Worm (Caenorhabditis elegans) whole organism, L1 larva: Measurements from ENCODE around the gene F08F8.11.

Experiments
- Y116A8C.19 ChIP-seq: sonication (generic microtip); optimal IDR thresholded peaks from 2 replicates; lab custom pipeline; 2016; ENCODE audit warnings: missing compliant biosample characterization, missing genetic modification characterization, borderline replicate concordance
- aha-1 ChIP-seq: fragments of 150-350 bp; optimal IDR thresholded peaks from 2 replicates; lab custom pipeline; 2014; ENCODE audit warnings: missing biosample characterization, missing genetic modification characterization
- aly-2 ChIP-seq: fragments of 150-350 bp; optimal IDR thresholded peaks from 2 replicates; lab custom pipeline; 2014; ENCODE audit warnings: missing biosample characterization, missing genetic modification characterization
- blmp-1 ChIP-seq: fragments of 150-350 bp; optimal IDR thresholded peaks from 2 replicates; lab custom pipeline; 2014; ENCODE audit warnings: missing biosample characterization, missing genetic modification characterization
- ceh-63 ChIP-seq: fragments of 200-800 bp; sonication (Bioruptor generic); optimal IDR thresholded peaks from 2 replicates; lab custom pipeline; 2018; ENCODE audit warnings: mild to moderate bottlenecking, missing genetic modification characterization, missing compliant biosample characterization
- ceh-82 ChIP-seq, 3 experiments: fragments of 150-350 bp in 1 of 3; sonication (generic microtip) in 2 of 3; optimal IDR thresholded peaks; 2 replicates each; lab custom pipeline; 2014 to 2017; ENCODE audit warnings: missing biosample characterization in 3 of 3, missing genetic modification characterization in 3 of 3
- ceh-88 ChIP-seq: fragments of 200-800 bp; sonication (Bioruptor generic); IDR thresholded peaks from 2 replicates; pipeline ENCODE4 v1.3.6; 2022; ENCODE audit warnings: missing genetic modification characterization, missing compliant biosample characterization
- ceh-90 ChIP-seq: sonication (generic microtip); optimal IDR thresholded peaks from 2 replicates; lab custom pipeline; 2016; ENCODE audit warnings: missing genetic modification characterization, missing compliant biosample characterization
- ces-1 ChIP-seq: fragments of 150-350 bp; optimal IDR thresholded peaks from 2 replicates; lab custom pipeline; 2014; ENCODE audit warnings: missing biosample characterization, missing genetic modification reagents, missing genetic modification characterization
- dpl-1 ChIP-seq, 3 experiments: fragments of 150-350 bp in 2 of 3; sonication (generic microtip) in 1 of 3; optimal IDR thresholded peaks; 2 replicates each; lab custom pipeline; 2014 to 2017; ENCODE audit warnings: missing biosample characterization in 3 of 3, missing genetic modification characterization in 3 of 3, missing genetic modification reagents in 3 of 3
- efl-1 ChIP-seq, 4 experiments: fragments of 150-350 bp; optimal IDR thresholded peaks in 3 of 4; peaks in 1 of 4; 1 replicate in 1 of 4; 2 replicates in 3 of 4; lab custom pipeline; 2014; ENCODE audit warnings: missing biosample characterization in 2 of 4, missing genetic modification characterization in 2 of 4, missing genetic modification reagents in 2 of 4
- efl-3 ChIP-seq: fragments of 200-800 bp; sonication (Bioruptor generic); optimal IDR thresholded peaks from 2 replicates; lab custom pipeline; 2018; ENCODE audit warnings: mild to moderate bottlenecking, missing genetic modification characterization, missing compliant biosample characterization
- egl-13 ChIP-seq: sonication (generic microtip); optimal IDR thresholded peaks from 2 replicates; lab custom pipeline; 2016; ENCODE audit warnings: missing genotype, missing genetic modification reagents, missing genetic modification characterization, missing compliant biosample characterization
- egl-27 ChIP-seq, 2 experiments: fragments of 150-350 bp in 1 of 2; sonication (generic microtip); optimal IDR thresholded peaks; 3 replicates each; lab custom pipeline; 2017 to 2018; ENCODE audit warnings: missing biosample characterization in 2 of 2, missing genetic modification characterization in 2 of 2, missing genetic modification reagents in 2 of 2
- elt-2 ChIP-seq: sonication (generic microtip); optimal IDR thresholded peaks from 2 replicates; lab custom pipeline; 2016; ENCODE audit warnings: missing genetic modification characterization, mild to moderate bottlenecking, inconsistent platforms, missing compliant biosample characterization, missing genetic modification reagents
- elt-3 ChIP-seq, 6 experiments: fragments of 150-350 bp in 1 of 6; sonication (generic microtip); optimal IDR thresholded peaks; 2 replicates each; lab custom pipeline; 2017 to 2018; ENCODE audit warnings: missing biosample characterization in 6 of 6, missing genetic modification characterization in 6 of 6, inconsistent platforms in 1 of 6
- ets-5 ChIP-seq: fragments of 200-800 bp; sonication (Bioruptor generic); IDR thresholded peaks from 2 replicates; pipeline ENCODE4 v1.3.6; 2022; ENCODE audit warnings: missing genetic modification characterization, missing compliant biosample characterization
- fkh-10 ChIP-seq: sonication (generic microtip); optimal IDR thresholded peaks from 2 replicates; lab custom pipeline; 2017; ENCODE audit warnings: missing biosample characterization, missing genetic modification reagents, missing genetic modification characterization
- fkh-8 ChIP-seq: sonication (generic microtip); optimal IDR thresholded peaks from 2 replicates; lab custom pipeline; 2016; ENCODE audit warnings: mild to moderate bottlenecking, missing genetic modification characterization, missing compliant biosample characterization
- fos-1 ChIP-seq: fragments of 150-350 bp; optimal IDR thresholded peaks from 2 replicates; lab custom pipeline; 2014; ENCODE audit warnings: missing biosample characterization, missing genetic modification characterization
- grh-1 ChIP-seq: fragments of 200-800 bp; sonication (Bioruptor generic); IDR thresholded peaks from 2 replicates; pipeline ENCODE4 v1.3.6; 2022; ENCODE audit warnings: missing genetic modification reagents, missing genetic modification characterization, missing compliant biosample characterization
- hlh-17 ChIP-seq: fragments of 200-800 bp; sonication (Bioruptor generic); optimal IDR thresholded peaks from 2 replicates; lab custom pipeline; 2018; ENCODE audit warnings: missing genetic modification characterization, mild to moderate bottlenecking, missing compliant biosample characterization, moderate library complexity, borderline replicate concordance
- hpl-2 ChIP-seq: fragments of 150-350 bp; optimal IDR thresholded peaks from 2 replicates; lab custom pipeline; 2014; ENCODE audit warnings: missing biosample characterization, missing genetic modification reagents, missing genetic modification characterization
- isw-1 ChIP-seq: fragments of 200-800 bp; sonication (Bioruptor generic); IDR thresholded peaks from 2 replicates; pipeline ENCODE4 v1.3.6; 2022; ENCODE audit warnings: missing genetic modification characterization, missing compliant biosample characterization
- lin-13 ChIP-seq: fragments of 150-350 bp; optimal IDR thresholded peaks from 2 replicates; lab custom pipeline; 2014; ENCODE audit warnings: missing biosample characterization, missing genetic modification reagents, missing genetic modification characterization
- lin-14 ChIP-seq: fragments of 200-800 bp; sonication (Bioruptor generic); optimal IDR thresholded peaks from 2 replicates; lab custom pipeline; 2018; ENCODE audit warnings: mild to moderate bottlenecking, missing genetic modification characterization, moderate library complexity, missing compliant biosample characterization
- lin-15B ChIP-seq: fragments of 150-350 bp; sonication (generic microtip); optimal IDR thresholded peaks from 3 replicates; lab custom pipeline; 2014; ENCODE audit warnings: missing biosample characterization, missing genetic modification characterization
- lin-35 ChIP-seq, 2 experiments: fragments of 150-350 bp; optimal IDR thresholded peaks; 2 replicates each; lab custom pipeline; 2014; ENCODE audit warnings: missing biosample characterization in 2 of 2, missing genetic modification characterization in 2 of 2, missing genetic modification reagents in 2 of 2
- lir-3 ChIP-seq: sonication (generic microtip); optimal IDR thresholded peaks from 2 replicates; lab custom pipeline; 2016; ENCODE audit warnings: mild to moderate bottlenecking, missing genetic modification characterization, moderate library complexity, missing compliant biosample characterization; ENCODE audit not compliant: poor library complexity
- lsy-2 ChIP-seq, 2 experiments: fragments of 150-350 bp; optimal IDR thresholded peaks; 2 replicates each; lab custom pipeline; 2014; ENCODE audit warnings: missing biosample characterization in 2 of 2, missing genetic modification characterization in 2 of 2
- mep-1 ChIP-seq: fragments of 150-350 bp; optimal IDR thresholded peaks from 2 replicates; lab custom pipeline; 2014; ENCODE audit warnings: missing biosample characterization, missing genetic modification characterization
- nhr-11 ChIP-seq: fragments of 150-350 bp; optimal IDR thresholded peaks from 2 replicates; lab custom pipeline; 2014; ENCODE audit warnings: missing biosample characterization, missing genetic modification characterization
- nhr-12 ChIP-seq: sonication (generic microtip); optimal IDR thresholded peaks from 2 replicates; lab custom pipeline; 2017; ENCODE audit warnings: missing biosample characterization, missing genetic modification characterization
- nhr-77 ChIP-seq: fragments of 150-350 bp; optimal IDR thresholded peaks from 2 replicates; lab custom pipeline; 2014; ENCODE audit warnings: missing biosample characterization, missing genetic modification characterization
- nhr-85 ChIP-seq: sonication (generic microtip); peaks from one replicate; lab custom pipeline; 2016; ENCODE audit warnings: missing genetic modification characterization, inconsistent platforms, missing compliant biosample characterization
- nhr-90 ChIP-seq: sonication (generic microtip); optimal IDR thresholded peaks from 2 replicates; lab custom pipeline; 2016; ENCODE audit warnings: mild to moderate bottlenecking, missing genetic modification characterization, missing compliant biosample characterization; ENCODE audit not compliant: poor library complexity
- pag-3 ChIP-seq: sonication (generic microtip); optimal IDR thresholded peaks from 2 replicates; lab custom pipeline; 2017; ENCODE audit warnings: missing genetic modification characterization, mild to moderate bottlenecking, missing compliant biosample characterization, antibody characterized with exemption, borderline replicate concordance; ENCODE audit not compliant: insufficient read depth
- pax-3 ChIP-seq: fragments of 200-800 bp; sonication (Bioruptor generic); optimal IDR thresholded peaks from 2 replicates; lab custom pipeline; 2018; ENCODE audit warnings: mild to moderate bottlenecking, missing genetic modification characterization, moderate library complexity, missing compliant biosample characterization
- pqm-1 ChIP-seq: sonication (generic microtip); optimal IDR thresholded peaks from 3 replicates; lab custom pipeline; 2017; ENCODE audit warnings: missing biosample characterization, missing genetic modification characterization
- skn-1 ChIP-seq: fragments of 150-350 bp; optimal IDR thresholded peaks from 2 replicates; lab custom pipeline; 2014; ENCODE audit warnings: missing biosample characterization, missing genetic modification characterization
- snu-23 ChIP-seq: sonication (generic microtip); optimal IDR thresholded peaks from 2 replicates; lab custom pipeline; 2016; ENCODE audit warnings: missing genetic modification characterization, missing compliant biosample characterization
- swsn-7 ChIP-seq: sonication (generic microtip); optimal IDR thresholded peaks from 2 replicates; lab custom pipeline; 2016; ENCODE audit warnings: missing genetic modification characterization, missing compliant biosample characterization
- tlp-1 ChIP-seq: fragments of 150-350 bp; optimal IDR thresholded peaks from 2 replicates; lab custom pipeline; 2014; ENCODE audit warnings: missing biosample characterization, missing genetic modification characterization
- unc-30 ChIP-seq: sonication (generic microtip); optimal IDR thresholded peaks from 2 replicates; lab custom pipeline; 2017; ENCODE audit warnings: missing biosample characterization, missing genetic modification characterization
- unc-86 ChIP-seq: sonication (generic microtip); optimal IDR thresholded peaks from 2 replicates; lab custom pipeline; 2016; ENCODE audit warnings: missing genetic modification characterization, missing compliant biosample characterization
- vab-15 ChIP-seq: sonication (generic microtip); optimal IDR thresholded peaks from 2 replicates; lab custom pipeline; 2017; ENCODE audit warnings: missing genotype, mild to moderate bottlenecking, missing genetic modification characterization, missing compliant biosample characterization
- ztf-11 ChIP-seq, 2 experiments: sonication (generic microtip); optimal IDR thresholded peaks; 2 replicates each; lab custom pipeline; 2016 to 2017; ENCODE audit warnings: missing genetic modification characterization in 2 of 2, missing biosample characterization in 1 of 2, missing compliant biosample characterization in 1 of 2
- ztf-4 ChIP-seq: fragments of 150-350 bp; optimal IDR thresholded peaks from 2 replicates; lab custom pipeline; 2014; ENCODE audit warnings: missing biosample characterization, missing genetic modification characterization

The F08F8.11 gene

ce11 chrIII:7335220-7335619 is 30.5 kb upstream of the F08F8.11 start, which contains the start of gene F56C9.10 (continued):
- TF ChIP-seq dpl-1 (GFP tag; optimal IDR thresholded peaks at IDR 0.05; lab: Kevin White, UChicago) (peak; percentile 65 to 72 (median 69)), ceh-82 (tag; optimal IDR thresholded peaks at IDR 0.05; lab: Kevin White, UChicago) (peak; percentile 66 to 88 (median 70)), efl-3 (GFP tag; lab: Kevin White, UChicago) (no peak), Y116A8C.19 (tag; lab: Kevin White, UChicago) (no peak), lsy-2 (tag; optimal IDR thresholded peaks at IDR 0.05; lab: Kevin White, UChicago) (peak; percentile 92 to 96), lin-13 (peak; percentile 93), nhr-85 (tag; lab: Kevin White, UChicago) (peak; percentile 92), pag-3 (no peak), nhr-90 (tag; lab: Kevin White, UChicago) (peak; percentile 81), unc-30 (no peak), ztf-11 (tag; optimal IDR thresholded peaks at IDR 0.05; lab: Kevin White, UChicago) (no peak), efl-1 (optimal IDR thresholded peaks at IDR 0.05; lab: Kevin White, UChicago) (peak; percentile 81 to 82), efl-1 (GFP tag; optimal IDR thresholded peaks at IDR 0.05 in 1 of 2; lab: Kevin White, UChicago) (peak; percentile 67 to 95), lin-15B (peak; percentile 40), fkh-8 (peak; percentile 90), ztf-4 (tag; lab: Kevin White, UChicago) (peak; percentile 87), aly-2 (peak; percentile 34), nhr-11 (tag; lab: Kevin White, UChicago) (peak; percentile 80)

DNA sequence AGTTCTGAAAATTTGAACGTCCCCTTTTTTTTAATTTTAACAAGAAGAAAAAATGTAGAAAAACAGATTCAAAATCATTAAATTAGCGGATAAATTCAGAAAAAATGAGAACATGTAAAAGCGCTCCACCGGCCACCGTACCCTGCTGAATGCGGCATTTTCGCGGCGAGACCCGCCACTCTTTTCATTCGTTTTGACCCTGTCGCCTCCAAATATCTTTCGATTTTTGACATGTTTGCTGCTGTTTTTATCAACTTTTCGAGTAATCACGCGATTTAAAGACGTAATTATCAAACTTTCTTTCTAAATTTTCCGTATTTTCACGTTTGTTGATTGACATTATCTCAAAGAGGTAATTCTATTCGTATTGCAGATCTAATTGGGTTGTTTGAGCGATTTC is 29.5 kb upstream of the F08F8.11 start, which contains the start of gene gsp-2:
Gene gsp-2 (plus strand): TSS at position 374 of the 400 bp plus-strand sequence.
- TF ChIP-seq lsy-2 (tag; optimal IDR thresholded peaks at IDR 0.05; lab: Kevin White, UChicago) = peak; percentile 94 to 98
- TF ChIP-seq nhr-12 (tag; lab: Kevin White, UChicago) = no peak
- TF ChIP-seq vab-15 = peak; percentile 81
- TF ChIP-seq nhr-77 (tag; lab: Kevin White, UChicago) = peak; percentile 57
- TF ChIP-seq isw-1 (GFP tag; lab: Robert Waterston, UW) = peak; percentile 73
- no peak for TF ChIP-seq aly-2
- peak; percentile 78 for TF ChIP-seq blmp-1 (tag; lab: Kevin White, UChicago)
- no peak for TF ChIP-seq aha-1 (tag; lab: Kevin White, UChicago)
- TF ChIP-seq skn-1 = peak; percentile 85
- TF ChIP-seq mep-1 (tag; lab: Kevin White, UChicago) = peak; percentile 65
- TF ChIP-seq ceh-63 = no peak
- 0 out of 2 replicates have a peak, but pooled peaks have one; percentile 5 for TF ChIP-seq grh-1
- peak in 3 of 6 experiments; percentile 29 to 89 (median 51) for TF ChIP-seq elt-3 (tag; optimal IDR thresholded peaks at IDR 0.05; lab: Kevin White, UChicago)
- no peak for TF ChIP-seq Y116A8C.19 (tag; lab: Kevin White, UChicago)
- TF ChIP-seq tlp-1 (tag; lab: Kevin White, UChicago) = no peak
- TF ChIP-seq ets-5 (GFP tag; lab: Robert Waterston, UW) = no peak
- TF ChIP-seq egl-13 (tag; lab: Kevin White, UChicago) = no peak
- TF ChIP-seq elt-2 (tag; lab: Kevin White, UChicago) = no peak
- peak; percentile 23 for TF ChIP-seq hpl-2 (GFP tag; lab: Kevin White, UChicago)
- peak; percentile 77 for TF ChIP-seq fkh-8
- TF ChIP-seq nhr-85 (tag; lab: Kevin White, UChicago) = peak; percentile 48
- TF ChIP-seq lir-3 (tag; lab: Kevin White, UChicago) = no peak
- TF ChIP-seq lin-35 (GFP tag; optimal IDR thresholded peaks at IDR 0.05; lab: Kevin White, UChicago) = peak; percentile 83
- TF ChIP-seq unc-86 = peak; percentile 53
- TF ChIP-seq hlh-17 = no peak
- no peak for TF ChIP-seq pag-3
- no peak; the same call in 1 of the 2 replicates for TF ChIP-seq ceh-88 (GFP tag; lab: Robert Waterston, UW)
- TF ChIP-seq egl-27 (tag; optimal IDR thresholded peaks at IDR 0.05; lab: Kevin White, UChicago) = no peak
- TF ChIP-seq ces-1 (GFP tag; lab: Kevin White, UChicago) = no peak
- peak; percentile 85 for TF ChIP-seq lin-14 (GFP tag; lab: Kevin White, UChicago)
- no peak for TF ChIP-seq nhr-11 (tag; lab: Kevin White, UChicago)
- TF ChIP-seq fos-1 (tag; lab: Kevin White, UChicago) = peak; percentile 26
- TF ChIP-seq ceh-90 = no peak
- peak; percentile 58 for TF ChIP-seq swsn-7 (tag; lab: Kevin White, UChicago)
- peak; percentile 51 for TF ChIP-seq nhr-90 (tag; lab: Kevin White, UChicago)
- peak; percentile 57 for TF ChIP-seq pax-3 (tag; lab: Kevin White, UChicago)
- no peak for TF ChIP-seq fkh-10 (GFP tag; lab: Kevin White, UChicago)
- no peak for TF ChIP-seq pqm-1 (tag; lab: Kevin White, UChicago)
- TF ChIP-seq snu-23 (GFP tag; lab: Kevin White, UChicago) = peak; percentile 81
- TF ChIP-seq dpl-1 (GFP tag; optimal IDR thresholded peaks at IDR 0.05; lab: Kevin White, UChicago) = peak; percentile 66 to 74 (median 70)
